Worm (Caenorhabditis elegans): ENCODE results near the gene Y64H9A.2.

ce11 chrX:5079297-5079696 lies 35.5 kb downstream of the Y64H9A.2 start:
- TF ChIP-seq lsl-1 (GFP tag; optimal IDR thresholded peaks at IDR 0.05): no peak
- TF ChIP-seq ets-4 (GFP tag; optimal IDR thresholded peaks at IDR 0.05): no peak
- no peak for TF ChIP-seq nfya-1 (tag; optimal IDR thresholded peaks at IDR 0.05; ENCODE audit: borderline replicate concordance, insufficient read depth)

All from whole organism, young adult.